Worm (Caenorhabditis elegans): ENCODE measurements around the gene ceh-22.

ceh-22 gene

ce11 chrV:10682122-10682521 is 10.4 kb downstream of the ceh-22 start, which contains the start of gene gsp-1:
TSS of gene gsp-1 (plus strand) at chrV:10682422.
- TF ChIP-seq R02D3.7 (tag; optimal IDR thresholded peaks at IDR 0.05), result no peak
- peak; percentile 22 for TF ChIP-seq aha-1 (tag)

ce11 chrV:10683458-10683857 is 11.7 kb downstream of the ceh-22 start:
- TF ChIP-seq aly-2 (tag; optimal IDR thresholded peaks at IDR 0.05), result no peak
- TF ChIP-seq spr-1 (tag; optimal IDR thresholded peaks at IDR 0.05), result no peak
- TF ChIP-seq lin-13 (GFP tag; optimal IDR thresholded peaks at IDR 0.05), result no peak
- no peak for TF ChIP-seq nhr-25 (tag; optimal IDR thresholded peaks at IDR 0.05; ENCODE audit: borderline replicate concordance, insufficient read depth)
- TF ChIP-seq daf-16 (GFP tag; optimal IDR thresholded peaks at IDR 0.05), result no peak
- TF ChIP-seq daf-16 (tag; optimal IDR thresholded peaks at IDR 0.05), result no peak
- TF ChIP-seq T20F7.1 (GFP tag; optimal IDR thresholded peaks at IDR 0.05), result no peak
- TF ChIP-seq daf-8 (GFP tag; IDR thresholded peaks at IDR 0.05), result no peak
- TF ChIP-seq F26F4.8 (GFP tag; conservative IDR thresholded peaks at IDR 0.05), result no peak
- no peak for TF ChIP-seq unc-130 (GFP tag; optimal IDR thresholded peaks at IDR 0.05)
- no peak for TF ChIP-seq mxl-2 (GFP tag; conservative IDR thresholded peaks at IDR 0.05)
- no peak for TF ChIP-seq F37D6.2 (tag; optimal IDR thresholded peaks at IDR 0.05)
- TF ChIP-seq dve-1 (tag; optimal IDR thresholded peaks at IDR 0.05; ENCODE audit: insufficient read depth), result no peak
- no peak for TF ChIP-seq Y48G9A.11 (GFP tag; IDR thresholded peaks at IDR 0.05)

DNA sequence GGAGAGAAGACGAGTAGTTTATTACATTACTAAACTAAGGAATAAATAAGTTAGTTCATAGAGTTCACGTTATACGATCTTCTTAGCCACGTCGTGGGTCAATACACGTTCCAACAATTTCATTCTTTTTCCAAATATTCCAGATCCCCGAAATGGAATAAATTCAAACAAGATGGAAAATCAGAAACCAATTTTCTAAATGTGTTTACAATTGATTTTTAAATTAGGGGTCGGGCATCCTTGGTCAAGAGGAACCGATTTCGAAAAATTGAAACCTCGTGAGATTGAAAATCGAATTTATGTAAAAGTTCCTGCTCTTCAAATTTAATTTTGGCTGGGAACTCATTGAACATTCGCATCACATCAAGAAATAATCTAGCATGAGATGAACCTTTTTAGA is 13.0 kb downstream of the ceh-22 start:
- peak; percentile 23 for TF ChIP-seq ces-1 (GFP tag; optimal IDR thresholded peaks at IDR 0.05)
- peak; percentile 18 for TF ChIP-seq fkh-10 (GFP tag; optimal IDR thresholded peaks at IDR 0.05)
- TF ChIP-seq ztf-7 (tag; optimal IDR thresholded peaks at IDR 0.05), result no peak

DNA sequence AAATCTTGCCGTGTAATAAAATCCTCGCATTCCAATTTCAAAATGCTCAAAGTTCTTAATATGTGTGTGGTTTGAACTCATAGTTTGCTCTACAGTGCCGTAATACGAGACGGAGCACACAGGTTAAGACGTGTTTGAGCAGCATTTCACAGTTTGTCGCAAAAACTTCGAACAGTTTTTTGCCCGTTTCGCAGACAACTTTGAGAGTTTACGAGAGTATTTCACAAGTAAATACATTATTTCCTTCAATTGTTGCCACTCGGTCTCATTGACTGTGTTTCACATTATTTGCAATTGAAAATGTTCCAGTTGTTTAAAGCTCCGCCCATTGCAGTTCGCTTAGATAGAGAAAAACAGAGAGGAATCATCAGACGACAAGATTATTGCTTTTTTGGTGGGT is 15.9 kb downstream of the ceh-22 start, which contains the start of gene F29F11.20:
Gene F29F11.20 (plus strand): TSS at position 301 of the 400 bp plus-strand sequence.
- no peak for TF ChIP-seq lin-29 (GFP tag; IDR thresholded peaks at IDR 0.05)
- TF ChIP-seq unc-39 (tag; optimal IDR thresholded peaks at IDR 0.05), result no peak
- TF ChIP-seq spr-3 (GFP tag; optimal IDR thresholded peaks at IDR 0.05), result no peak
- TF ChIP-seq sdz-12 (GFP tag; optimal IDR thresholded peaks at IDR 0.05), result no peak
- TF ChIP-seq nhr-42 (GFP tag; IDR thresholded peaks at IDR 0.05), result no peak
- no peak for TF ChIP-seq unc-62 (GFP tag; optimal IDR thresholded peaks at IDR 0.05 in 1 of 2)
- TF ChIP-seq unc-62 (tag; optimal IDR thresholded peaks at IDR 0.05), result no peak
- TF ChIP-seq zfp-2 (tag; optimal IDR thresholded peaks at IDR 0.05), result no peak
- TF ChIP-seq Y105C5A.15 (GFP tag; IDR thresholded peaks at IDR 0.05), result no peak
- TF ChIP-seq fos-1 (tag; optimal IDR thresholded peaks at IDR 0.05), result no peak

DNA sequence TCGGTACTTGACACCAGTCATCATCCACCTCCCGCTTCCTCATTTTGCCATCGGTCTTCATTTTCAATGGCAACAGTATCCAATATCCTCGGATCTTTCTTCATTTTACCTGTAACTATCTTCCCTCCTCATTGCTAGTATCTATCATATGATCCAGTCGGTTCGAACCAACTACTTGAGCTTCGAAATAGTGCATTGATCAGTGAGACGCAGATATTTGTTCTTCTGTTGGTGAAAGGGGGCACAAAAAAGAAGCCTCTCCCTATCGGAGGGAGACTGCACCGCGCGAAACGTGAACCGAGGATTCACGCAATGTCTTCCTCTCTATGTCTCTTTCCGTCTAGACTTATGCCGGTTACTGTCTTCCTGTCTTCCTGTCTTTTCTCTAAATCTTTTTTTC is 19.6 kb downstream of the ceh-22 start:
- TF ChIP-seq unc-62 (GFP tag; optimal IDR thresholded peaks at IDR 0.05 in 1 of 2) (peak in 1 of 2 experiments; percentile 7), unc-62 (tag; optimal IDR thresholded peaks at IDR 0.05) (no peak), snpc-4 (tag; optimal IDR thresholded peaks at IDR 0.05) (no peak)

- no peak for TF ChIP-seq fos-1 (tag; optimal IDR thresholded peaks at IDR 0.05)
- peak; percentile 4 for TF ChIP-seq T20F7.1 (GFP tag; optimal IDR thresholded peaks at IDR 0.05)
- TF ChIP-seq spr-3 (GFP tag; optimal IDR thresholded peaks at IDR 0.05), result no peak
- TF ChIP-seq hlh-30 (tag; optimal IDR thresholded peaks at IDR 0.05; ENCODE audit: insufficient read depth), result peak; percentile 10
- no peak for TF ChIP-seq unc-62 (GFP tag; optimal IDR thresholded peaks at IDR 0.05 in 1 of 2)
- TF ChIP-seq unc-62 (tag; optimal IDR thresholded peaks at IDR 0.05), result no peak
- TF ChIP-seq nhr-102 (tag; optimal IDR thresholded peaks at IDR 0.05), result peak; percentile 76
- TF ChIP-seq F49E8.2 (tag; optimal IDR thresholded peaks at IDR 0.05; ENCODE audit: borderline replicate concordance), result no peak
- TF ChIP-seq nhr-42 (GFP tag; IDR thresholded peaks at IDR 0.05), result no peak
- TF ChIP-seq dmd-9 (GFP tag; IDR thresholded peaks at IDR 0.05), result no peak
- peak; percentile 80 for TF ChIP-seq tra-1 (GFP tag; IDR thresholded peaks at IDR 0.05)
- no peak for TF ChIP-seq Y105C5A.15 (GFP tag; IDR thresholded peaks at IDR 0.05)
- TF ChIP-seq nhr-11 (tag; optimal IDR thresholded peaks at IDR 0.05), result no peak
- TF ChIP-seq nhr-237 (tag; optimal IDR thresholded peaks at IDR 0.05), result no peak
- no peak for TF ChIP-seq nhr-6 (tag; optimal IDR thresholded peaks at IDR 0.05)
- TF ChIP-seq gei-8 (GFP tag; optimal IDR thresholded peaks at IDR 0.05), result no peak
- no peak for TF ChIP-seq attf-4 (tag; optimal IDR thresholded peaks at IDR 0.05)
- TF ChIP-seq ceh-82 (tag; optimal IDR thresholded peaks at IDR 0.05), result no peak
- no peak for TF ChIP-seq mxl-3 (GFP tag; optimal IDR thresholded peaks at IDR 0.05)
- peak; percentile 93 for TF ChIP-seq dve-1 (tag; optimal IDR thresholded peaks at IDR 0.05; ENCODE audit: insufficient read depth)
- 0 out of 2 replicates have a peak, but pooled peaks have one; percentile 29 for TF ChIP-seq ceh-20 (GFP tag; IDR thresholded peaks at IDR 0.05)
These were observed 22.0 kb downstream of the ceh-22 start for ce11 chrV:10693749-10694148.
